Worm (Caenorhabditis elegans): ENCODE data around the gene npp-9.

DNA sequence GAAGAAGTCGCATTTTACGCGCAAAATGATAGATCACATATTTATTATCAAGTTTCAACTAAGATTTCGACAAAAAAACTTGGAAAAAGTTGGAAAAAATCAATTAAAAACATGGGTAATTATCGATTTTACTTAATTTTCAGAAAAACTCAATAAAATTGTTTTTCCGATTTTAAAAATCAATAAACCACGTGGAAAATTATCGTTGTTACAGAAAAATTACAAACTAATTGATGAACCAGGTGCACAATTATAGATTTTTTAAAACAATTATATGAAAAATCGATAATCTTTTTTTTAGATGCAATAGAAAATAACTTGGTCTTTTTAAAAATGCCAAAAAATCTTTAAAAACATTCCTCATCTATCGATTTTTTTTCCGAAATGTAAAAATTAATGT, 26.4 kb upstream of the npp-9 start:
- no peak for TF ChIP-seq T22C8.4 (GFP tag; IDR thresholded peaks at IDR 0.05)
- no peak for TF ChIP-seq ztf-29 (GFP tag; IDR thresholded peaks at IDR 0.05)
- TF ChIP-seq cog-1 (tag; optimal IDR thresholded peaks at IDR 0.05), result no peak
- no peak for TF ChIP-seq ref-1 (GFP tag; conservative IDR thresholded peaks at IDR 0.05)
- no peak for TF ChIP-seq med-1 (GFP tag; optimal IDR thresholded peaks at IDR 0.05; ENCODE audit: insufficient read depth)
- no peak for TF ChIP-seq tab-1 (GFP tag; IDR thresholded peaks at IDR 0.05)
